Fruit fly (Drosophila melanogaster) Kc167 (cell line): ENCODE results near the gene vito.

ENCODE experiments used
- Myc ChIP-seq: fragments of >200 bp; optimal IDR thresholded peaks from 2 replicates; lab custom pipeline; 2017; ENCODE audit warnings: missing external identifiers
- Sin3A ChIP-seq: fragments of >200 bp; optimal IDR thresholded peaks from 2 replicates; lab custom pipeline; 2018; ENCODE audit warnings: missing external identifiers
- h ChIP-seq: fragments of >200 bp; optimal IDR thresholded peaks from 3 replicates; lab custom pipeline; 2018; ENCODE audit warnings: missing external identifiers
- insv ChIP-seq: fragments of >200 bp; optimal IDR thresholded peaks from 3 replicates; lab custom pipeline; 2018; ENCODE audit warnings: missing external identifiers
- psq ChIP-seq: fragments of >200 bp; optimal IDR thresholded peaks from 2 replicates; lab custom pipeline; 2017; ENCODE audit warnings: missing external identifiers
- ttk ChIP-seq: sonication (Bioruptor generic); optimal IDR thresholded peaks from 2 replicates; lab custom pipeline; 2017; ENCODE audit warnings: missing external identifiers

DNA sequence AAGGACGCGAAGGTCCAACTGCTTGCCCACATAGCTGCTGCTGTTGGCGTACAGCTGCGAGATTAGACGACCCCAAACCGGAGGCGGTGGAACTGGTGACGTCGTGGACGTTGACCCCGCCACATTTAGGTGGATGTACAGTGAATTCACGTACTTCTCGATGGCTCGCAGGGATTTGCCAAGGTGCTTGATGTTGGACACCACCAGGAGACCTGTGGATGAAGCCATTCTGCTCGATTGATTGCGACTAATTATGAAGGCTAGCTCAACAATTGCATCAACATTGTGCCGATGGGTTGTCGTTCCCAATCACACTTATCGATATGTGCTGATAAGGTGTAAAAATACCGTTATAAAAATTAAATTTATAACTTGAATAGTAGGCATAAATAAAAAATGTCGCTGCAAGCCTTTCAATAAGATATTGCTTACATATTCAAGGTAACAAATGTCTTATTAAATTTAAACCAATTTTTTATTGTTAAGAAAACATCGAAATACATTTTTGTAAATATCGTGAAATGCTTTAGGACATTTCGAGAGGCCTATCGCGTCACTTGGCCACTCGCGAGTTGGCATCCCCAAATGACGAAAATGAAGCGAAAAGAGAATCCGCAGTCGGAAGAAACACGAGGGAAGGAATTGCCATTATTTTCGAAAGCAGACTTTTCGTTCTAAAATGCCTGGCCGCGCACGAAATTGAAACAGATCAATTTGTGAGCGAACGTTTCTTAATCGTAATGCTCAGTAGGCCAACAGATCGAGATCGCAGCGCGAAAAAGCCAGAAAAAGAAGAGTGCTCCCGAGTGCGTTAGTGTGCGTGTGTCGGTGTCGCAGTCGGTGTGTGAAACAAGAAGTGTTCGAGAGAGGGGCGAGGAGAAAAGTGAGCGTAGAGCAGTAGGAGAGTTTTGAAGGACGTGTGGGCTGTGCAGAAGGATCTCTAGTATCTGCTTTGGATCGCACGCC, 8.3 kb downstream of the vito start, which contains the start of the genes Ppat-Dpck and scny:
- TF ChIP-seq h (lab: Kevin White, UChicago) (no peak), Myc (no peak), psq (peak; percentile 65), Sin3A (lab: Kevin White, UChicago) (no peak), insv (lab: Kevin White, UChicago) (no peak), ttk (no peak)
